Comparison of ENCODE assay signal across 1 fruit fly cellular context in genomic region chr2L:18590100-18590941, dm6.
TF ChIP-seq lines count a peak whose summit lies in the region.

Pde11 (minus strand) TSS chr2L:18590342.
CG15160 (plus strand) TSS chr2L:18590891.

TF ChIP-seq in whole organism, embryonic, 481 proteins besides CTCF, POLR2A, EP300 and RAD21 (continued from another document):
- TF ChIP-seq lov (optimal IDR thresholded peaks at IDR 0.05; lab: Kevin White, UChicago) (no peak), lov (GFP tag; IDR thresholded peaks at IDR 0.05; lab: Robert Waterston, UW) (no peak), CG18764 (GFP tag; optimal IDR thresholded peaks at IDR 0.05; lab: Kevin White, UChicago) (peak; percentile 39), dati (GFP tag; IDR thresholded peaks at IDR 0.05; lab: Robert Waterston, UW) (no peak), nmo (GFP tag; optimal IDR thresholded peaks at IDR 0.05; lab: Kevin White, UChicago) (peak; percentile 57), inv (GFP tag; IDR thresholded peaks at IDR 0.05; lab: Robert Waterston, UW; ENCODE audit: partially characterized antibody) (peak; percentile 99), sob (GFP tag; IDR thresholded peaks at IDR 0.05; lab: Robert Waterston, UW) (peak; percentile 66; the same call in 1 of the 2 replicates), HLH54F (GFP tag; optimal IDR thresholded peaks at IDR 0.05; lab: Kevin White, UChicago) (peak; percentile 47), Myb (GFP tag; optimal IDR thresholded peaks at IDR 0.05; lab: Kevin White, UChicago) (peak; percentile 45), dm (GFP tag; optimal IDR thresholded peaks at IDR 0.05; lab: Kevin White, UChicago) (peak; percentile 56), Dbx (GFP tag; IDR thresholded peaks at IDR 0.05; lab: Robert Waterston, UW) (peak; percentile 80), sqz (GFP tag; optimal IDR thresholded peaks at IDR 0.05; lab: Kevin White, UChicago) (no peak), mld (GFP tag; IDR thresholded peaks at IDR 0.05; lab: Robert Waterston, UW; ENCODE audit: partially characterized antibody) (peak; percentile 100), CG17359 (tag; optimal IDR thresholded peaks at IDR 0.05; lab: Kevin White, UChicago) (no peak), knrl (GFP tag; IDR thresholded peaks at IDR 0.05; lab: Robert Waterston, UW; ENCODE audit: partially characterized antibody) (peak; percentile 100), Vsx1 (GFP tag; optimal IDR thresholded peaks at IDR 0.05; lab: Kevin White, UChicago) (no peak), CG11456 (GFP tag; IDR thresholded peaks at IDR 0.05; lab: Robert Waterston, UW) (peak; percentile 73; the same call in 2 of the 3 replicates), CG11085 (GFP tag; IDR thresholded peaks at IDR 0.05; lab: Robert Waterston, UW) (peak; percentile 63), BEAF-32 (GFP tag; optimal IDR thresholded peaks at IDR 0.05; lab: Kevin White, UChicago) (peak; percentile 98), zfh1 (GFP tag; IDR thresholded peaks at IDR 0.05; lab: Robert Waterston, UW) (peak; percentile 65; the same call in 2 of the 3 replicates), sens (GFP tag; lab: Kevin White, UChicago) (peak; percentile 82), CG10565 (GFP tag; optimal IDR thresholded peaks at IDR 0.05; lab: Kevin White, UChicago) (no peak), CG13775 (GFP tag; optimal IDR thresholded peaks at IDR 0.05; lab: Kevin White, UChicago) (peak; percentile 44), CG4617 (GFP tag; optimal IDR thresholded peaks at IDR 0.05; lab: Kevin White, UChicago; ENCODE audit: borderline replicate concordance) (peak; percentile 95), CG31365 (tag; optimal IDR thresholded peaks at IDR 0.05; lab: Kevin White, UChicago) (no peak), CG8924 (tag; optimal IDR thresholded peaks at IDR 0.05; lab: Kevin White, UChicago) (peak; percentile 4), caup (GFP tag; optimal IDR thresholded peaks at IDR 0.05; lab: Kevin White, UChicago; ENCODE audit: severe bottlenecking) (no peak), HmgZ (tag; optimal IDR thresholded peaks at IDR 0.05; lab: Kevin White, UChicago) (peak; percentile 41), salm (tag; optimal IDR thresholded peaks at IDR 0.05; lab: Kevin White, UChicago) (no peak), CG4424 (GFP tag; optimal IDR thresholded peaks at IDR 0.05; lab: Kevin White, UChicago) (peak; percentile 50), CG10209 (GFP tag; optimal IDR thresholded peaks at IDR 0.05; lab: Kevin White, UChicago) (no peak), Scr (GFP tag; IDR thresholded peaks at IDR 0.05; lab: Robert Waterston, UW; ENCODE audit: partially characterized antibody) (peak; percentile 99), vfl (GFP tag; optimal IDR thresholded peaks at IDR 0.05; lab: Kevin White, UChicago) (peak; percentile 50), zen2 (GFP tag; IDR thresholded peaks at IDR 0.05; lab: Robert Waterston, UW; ENCODE audit: partially characterized antibody) (peak; percentile 94), CG32532 (GFP tag; IDR thresholded peaks at IDR 0.05; lab: Robert Waterston, UW) (peak; percentile 60; the same call in 1 of the 2 replicates), Sry-δ (GFP tag; optimal IDR thresholded peaks at IDR 0.05; lab: Kevin White, UChicago) (peak; percentile 98), CG42726 (GFP tag; IDR thresholded peaks at IDR 0.05; lab: Robert Waterston, UW; ENCODE audit: partially characterized antibody) (peak; percentile 99), tin (GFP tag; optimal IDR thresholded peaks at IDR 0.05; lab: Kevin White, UChicago) (peak; percentile 1), Chrac-16 (GFP tag; optimal IDR thresholded peaks at IDR 0.05; lab: Kevin White, UChicago) (peak; percentile 26), lbe (GFP tag; optimal IDR thresholded peaks at IDR 0.05; lab: Kevin White, UChicago) (peak; percentile 60), NFAT (GFP tag; IDR thresholded peaks at IDR 0.05; lab: Robert Waterston, UW) (peak; percentile 50; the same call in 1 of the 2 replicates), Sin3A (optimal IDR thresholded peaks at IDR 0.05; lab: Kevin White, UChicago) (peak; percentile 74), amos (GFP tag; IDR thresholded peaks at IDR 0.05; lab: Robert Waterston, UW; ENCODE audit: partially characterized antibody) (peak; percentile 100), ken (GFP tag; IDR thresholded peaks at IDR 0.05; lab: Robert Waterston, UW) (peak; percentile 30; the same call in 1 of the 3 replicates), CG17802 (tag; optimal IDR thresholded peaks at IDR 0.05; lab: Kevin White, UChicago) (peak; percentile 15), row (GFP tag; IDR thresholded peaks at IDR 0.05; lab: Robert Waterston, UW) (peak; percentile 79), Gsc (GFP tag; IDR thresholded peaks at IDR 0.05; lab: Robert Waterston, UW) (no peak), Med (GFP tag; lab: Kevin White, UChicago) (peak; percentile 87), ttk (GFP tag; IDR thresholded peaks at IDR 0.05; lab: Robert Waterston, UW) (no peak), grau (tag; optimal IDR thresholded peaks at IDR 0.05; lab: Kevin White, UChicago) (peak; percentile 44), CG33213 (GFP tag; optimal IDR thresholded peaks at IDR 0.05; lab: Kevin White, UChicago) (peak; percentile 52), CG14860 (GFP tag; IDR thresholded peaks at IDR 0.05; lab: Robert Waterston, UW; ENCODE audit: partially characterized antibody) (peak; percentile 99), CG34376 (GFP tag; optimal IDR thresholded peaks at IDR 0.05; lab: Kevin White, UChicago) (no peak), ssp (GFP tag; IDR thresholded peaks at IDR 0.05; lab: Robert Waterston, UW) (peak; percentile 24; the same call in 1 of the 2 replicates), CG32772 (GFP tag; IDR thresholded peaks at IDR 0.05; lab: Robert Waterston, UW) (peak; percentile 24; the same call in 1 of the 2 replicates), unc-4 (GFP tag; IDR thresholded peaks at IDR 0.05; lab: Robert Waterston, UW; ENCODE audit: partially characterized antibody) (peak; percentile 97), CG3065 (GFP tag; optimal IDR thresholded peaks at IDR 0.05; lab: Kevin White, UChicago) (peak; percentile 16), gsb (GFP tag; IDR thresholded peaks at IDR 0.05; lab: Robert Waterston, UW) (no peak), CG7987 (GFP tag; optimal IDR thresholded peaks at IDR 0.05; lab: Kevin White, UChicago) (peak; percentile 39), CG7786 (GFP tag; optimal IDR thresholded peaks at IDR 0.05; lab: Kevin White, UChicago) (peak; percentile 28), Dad (GFP tag; optimal IDR thresholded peaks at IDR 0.05; lab: Kevin White, UChicago) (peak; percentile 40), Camta (GFP tag; optimal IDR thresholded peaks at IDR 0.05; lab: Kevin White, UChicago) (peak; percentile 20), tap (tag; optimal IDR thresholded peaks at IDR 0.05; lab: Kevin White, UChicago) (no peak), tna (GFP tag; IDR thresholded peaks at IDR 0.05; lab: Robert Waterston, UW; ENCODE audit: partially characterized antibody) (peak; percentile 98), CG15696 (tag; optimal IDR thresholded peaks at IDR 0.05; lab: Kevin White, UChicago) (peak; percentile 8), pita (GFP tag; optimal IDR thresholded peaks at IDR 0.05; lab: Kevin White, UChicago) (peak; percentile 67), CG2120 (GFP tag; optimal IDR thresholded peaks at IDR 0.05; lab: Kevin White, UChicago) (peak; percentile 41), Lhr (GFP tag; optimal IDR thresholded peaks at IDR 0.05; lab: Kevin White, UChicago) (peak; percentile 78), psq (GFP tag; optimal IDR thresholded peaks at IDR 0.05; lab: Kevin White, UChicago) (peak; percentile 32), CG9727 (GFP tag; optimal IDR thresholded peaks at IDR 0.05; lab: Kevin White, UChicago) (peak; percentile 44), pnt (GFP tag; optimal IDR thresholded peaks at IDR 0.05; lab: Kevin White, UChicago) (peak; percentile 27), pum (GFP tag; optimal IDR thresholded peaks at IDR 0.05; lab: Kevin White, UChicago) (peak; percentile 19), MTF-1 (GFP tag; optimal IDR thresholded peaks at IDR 0.05; lab: Kevin White, UChicago; ENCODE audit: borderline replicate concordance) (peak; percentile 2), CG5180 (GFP tag; optimal IDR thresholded peaks at IDR 0.05; lab: Kevin White, UChicago) (peak; percentile 91), dpn (GFP tag; optimal IDR thresholded peaks at IDR 0.05; lab: Kevin White, UChicago) (peak; percentile 7 to 10)
